Worm (Caenorhabditis elegans): Measurements from ENCODE around the gene F22E12.1.

- TF ChIP-seq aha-1 (tag; optimal IDR thresholded peaks at IDR 0.05) (no peak), snpc-4 (tag; optimal IDR thresholded peaks at IDR 0.05) (no peak), sptf-1 (tag; optimal IDR thresholded peaks at IDR 0.05) (no peak), fkh-10 (GFP tag; optimal IDR thresholded peaks at IDR 0.05) (no peak), nhr-28 (tag; optimal IDR thresholded peaks at IDR 0.05) (no peak), nhr-76 (tag; optimal IDR thresholded peaks at IDR 0.05) (no peak), fkh-4 (tag; optimal IDR thresholded peaks at IDR 0.05; ENCODE audit: borderline replicate concordance) (no peak), elt-2 (tag; optimal IDR thresholded peaks at IDR 0.05) (no peak), efl-3 (GFP tag; optimal IDR thresholded peaks at IDR 0.05) (no peak), rnt-1 (tag; optimal IDR thresholded peaks at IDR 0.05) (no peak), mef-2 (tag; optimal IDR thresholded peaks at IDR 0.05) (no peak), pqm-1 (tag; optimal IDR thresholded peaks at IDR 0.05) (no peak)
These were observed 38.2 kb downstream of the F22E12.1 start, which contains the start of gene F15H10.5 for ce11 chrV:10418961-10419360.
